Worm (Caenorhabditis elegans): Measurements from ENCODE around the gene T02H6.1.

T02H6.1 gene

DNA sequence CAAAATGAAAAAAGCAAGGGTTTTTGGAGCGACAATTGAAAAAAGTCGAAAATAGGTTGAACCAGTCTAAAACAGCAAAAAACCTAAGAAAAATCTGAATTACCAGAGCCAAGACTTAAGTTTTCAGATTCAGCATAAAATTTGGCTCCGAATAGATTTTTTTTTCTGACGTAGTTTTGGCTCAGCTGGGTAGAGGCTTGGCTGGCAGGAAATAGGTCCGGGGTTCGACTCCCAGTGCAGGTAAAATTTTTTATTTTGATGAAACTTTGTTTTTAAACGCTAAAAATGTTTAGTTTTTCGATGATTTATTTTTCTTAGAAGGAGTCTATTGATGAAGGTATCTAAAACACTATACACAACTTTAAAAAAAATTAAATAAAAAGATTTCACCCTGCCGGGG, 45.8 kb downstream of the T02H6.1 start:
- TF ChIP-seq pha-4 (GFP tag; IDR thresholded peaks at IDR 0.05), result 0 out of 2 replicates have a peak, but pooled peaks have one; percentile 15
- TF ChIP-seq pha-4 (tag; optimal IDR thresholded peaks at IDR 0.05), result no peak
- no peak for TF ChIP-seq mxl-2 (GFP tag; conservative IDR thresholded peaks at IDR 0.05)
- TF ChIP-seq lin-38 (GFP tag; IDR thresholded peaks at IDR 0.05), result 0 out of 2 replicates have a peak, but pooled peaks have one; percentile 14
- no peak for TF ChIP-seq fos-1 (tag; optimal IDR thresholded peaks at IDR 0.05)
- TF ChIP-seq ceh-32 (tag; optimal IDR thresholded peaks at IDR 0.05; ENCODE audit: poor library complexity), result no peak

DNA sequence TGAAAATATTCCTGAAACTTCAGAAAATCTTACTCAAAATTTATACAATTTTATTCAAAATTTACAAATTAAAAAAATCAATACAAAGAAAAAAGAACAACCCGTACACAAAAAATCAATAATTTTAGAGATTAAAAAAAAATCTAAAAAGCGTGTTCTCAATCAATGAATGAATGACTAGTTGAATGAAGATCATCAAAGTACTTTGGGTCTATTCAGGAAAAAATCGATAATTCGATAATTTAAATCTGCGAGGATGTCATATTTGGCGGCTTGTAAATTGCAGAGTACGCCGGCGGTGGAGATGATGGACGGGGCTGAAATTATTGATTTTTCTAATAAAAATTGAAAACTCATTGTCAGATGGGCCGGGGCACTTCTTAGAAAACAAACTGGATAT, 47.0 kb downstream of the T02H6.1 start:
- peak; percentile 88 for TF ChIP-seq ceh-28 (tag; optimal IDR thresholded peaks at IDR 0.05)
- TF ChIP-seq zip-2 (tag; optimal IDR thresholded peaks at IDR 0.05), result no peak

DNA sequence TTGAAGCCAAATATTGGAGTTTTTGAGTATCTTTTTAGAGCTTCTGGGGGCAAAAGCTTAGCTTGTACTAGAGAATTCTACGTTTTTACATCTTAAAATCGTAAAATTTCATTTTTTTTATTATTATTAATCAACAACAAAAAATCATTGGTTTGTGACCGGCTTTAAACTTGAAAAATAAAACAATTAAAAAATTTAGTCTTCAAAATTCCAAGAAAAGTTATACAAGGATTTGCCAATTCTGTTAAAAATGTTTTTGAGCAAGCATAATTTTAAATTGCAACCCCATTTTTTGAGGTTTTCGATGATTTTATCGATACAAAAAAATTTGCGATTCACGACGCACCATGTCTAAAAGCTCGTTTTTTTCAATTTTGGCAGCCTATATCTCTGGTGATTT, 48.0 kb downstream of the T02H6.1 start:
- TF ChIP-seq nhr-76 (tag; optimal IDR thresholded peaks at IDR 0.05), result no peak
- peak; percentile 92 for TF ChIP-seq aha-1 (tag)
- no peak for TF ChIP-seq lim-7 (GFP tag; IDR thresholded peaks at IDR 0.05)
- TF ChIP-seq ceh-28 (tag; optimal IDR thresholded peaks at IDR 0.05), result no peak

DNA sequence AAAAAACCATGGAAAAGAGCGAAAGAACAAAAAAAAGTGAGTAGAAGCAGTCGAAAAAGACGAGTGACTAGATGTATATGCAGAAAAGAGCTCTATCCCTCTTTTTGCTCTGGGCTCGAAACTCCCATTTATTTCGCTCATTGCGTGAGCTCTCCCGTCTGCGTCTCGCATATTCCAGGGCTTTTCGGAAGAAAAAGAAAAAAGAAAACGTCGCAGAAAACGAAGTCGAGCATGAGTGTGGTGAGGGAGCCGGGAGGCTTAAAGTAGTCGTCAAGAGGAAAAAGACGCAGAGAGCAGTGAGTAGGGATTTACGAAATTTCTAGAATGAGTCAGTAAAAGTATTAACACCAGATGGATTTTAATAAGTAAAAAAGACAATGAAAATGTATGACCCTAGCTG, 50.6 kb downstream of the T02H6.1 start:
- TF ChIP-seq ceh-20 (GFP tag; IDR thresholded peaks at IDR 0.05) (0 out of 2 replicates have a peak, but pooled peaks have one; percentile 48), ZK337.2 (GFP tag; IDR thresholded peaks at IDR 0.05) (no peak), spr-3 (GFP tag; optimal IDR thresholded peaks at IDR 0.05) (no peak), tag-97 (GFP tag; IDR thresholded peaks at IDR 0.05) (no peak), nhr-11 (tag; optimal IDR thresholded peaks at IDR 0.05) (peak; percentile 30), hmg-1.1 (GFP tag; IDR thresholded peaks at IDR 0.05) (peak; percentile 64), mxl-3 (GFP tag; optimal IDR thresholded peaks at IDR 0.05) (no peak), dpl-1 (GFP tag; optimal IDR thresholded peaks at IDR 0.05) (no peak), spr-1 (tag; optimal IDR thresholded peaks at IDR 0.05) (no peak), pha-4 (GFP tag; IDR thresholded peaks at IDR 0.05) (no peak), pha-4 (tag; optimal IDR thresholded peaks at IDR 0.05) (no peak), lin-15B (tag; optimal IDR thresholded peaks at IDR 0.05) (no peak), nhr-25 (tag; optimal IDR thresholded peaks at IDR 0.05; ENCODE audit: borderline replicate concordance, insufficient read depth) (no peak), unc-130 (GFP tag; optimal IDR thresholded peaks at IDR 0.05) (no peak), gei-8 (GFP tag; optimal IDR thresholded peaks at IDR 0.05) (no peak), egl-43 (GFP tag; IDR thresholded peaks at IDR 0.05) (no peak), ceh-28 (tag; optimal IDR thresholded peaks at IDR 0.05) (no peak), unc-62 (GFP tag; optimal IDR thresholded peaks at IDR 0.05 in 1 of 2) (peak in 1 of 2 experiments; percentile 73), unc-62 (tag; optimal IDR thresholded peaks at IDR 0.05) (no peak), ctbp-1 (GFP tag; IDR thresholded peaks at IDR 0.05) (peak; percentile 56; the same call in 1 of the 2 replicates), lsy-2 (tag; optimal IDR thresholded peaks at IDR 0.05) (peak; percentile 42 to 45), F49E8.2 (tag; optimal IDR thresholded peaks at IDR 0.05; ENCODE audit: borderline replicate concordance) (no peak), set-16 (GFP tag; IDR thresholded peaks at IDR 0.05) (no peak), nhr-6 (tag; optimal IDR thresholded peaks at IDR 0.05) (no peak), daf-19 (GFP tag; conservative IDR thresholded peaks at IDR 0.05) (no peak), hlh-30 (tag; optimal IDR thresholded peaks at IDR 0.05; ENCODE audit: insufficient read depth) (peak; percentile 18), aha-1 (tag) (peak; percentile 94), dmd-8 (GFP tag; IDR thresholded peaks at IDR 0.05) (no peak), aly-2 (tag; optimal IDR thresholded peaks at IDR 0.05) (no peak), Y5F2A.4 (GFP tag; optimal IDR thresholded peaks at IDR 0.05) (no peak), madf-9 (GFP tag; conservative IDR thresholded peaks at IDR 0.05) (no peak), T26A8.4 (GFP tag; IDR thresholded peaks at IDR 0.05) (no peak), lin-13 (GFP tag; optimal IDR thresholded peaks at IDR 0.05) (no peak), zip-2 (tag; optimal IDR thresholded peaks at IDR 0.05) (no peak), ceh-62 (tag; optimal IDR thresholded peaks at IDR 0.05) (no peak), hlh-11 (tag; optimal IDR thresholded peaks at IDR 0.05) (no peak), pqm-1 (tag; optimal IDR thresholded peaks at IDR 0.05) (no peak), fkh-10 (GFP tag; optimal IDR thresholded peaks at IDR 0.05) (peak; percentile 67), ama-1 (optimal IDR thresholded peaks at IDR 0.05) (no peak), F10B5.3 (tag; optimal IDR thresholded peaks at IDR 0.05) (no peak)

Measured in whole organism, L4 larva.